Fruit fly (Drosophila melanogaster) Kc167 (cell line): ENCODE results near the gene CG14795.

ENCODE experiments used
- Sin3A ChIP-seq: fragments of >200 bp; optimal IDR thresholded peaks from 2 replicates; lab custom pipeline; 2018; ENCODE audit warnings: missing external identifiers
- h ChIP-seq: fragments of >200 bp; optimal IDR thresholded peaks from 3 replicates; lab custom pipeline; 2018; ENCODE audit warnings: missing external identifiers
- psq ChIP-seq: fragments of >200 bp; optimal IDR thresholded peaks from 2 replicates; lab custom pipeline; 2017; ENCODE audit warnings: missing external identifiers

DNA sequence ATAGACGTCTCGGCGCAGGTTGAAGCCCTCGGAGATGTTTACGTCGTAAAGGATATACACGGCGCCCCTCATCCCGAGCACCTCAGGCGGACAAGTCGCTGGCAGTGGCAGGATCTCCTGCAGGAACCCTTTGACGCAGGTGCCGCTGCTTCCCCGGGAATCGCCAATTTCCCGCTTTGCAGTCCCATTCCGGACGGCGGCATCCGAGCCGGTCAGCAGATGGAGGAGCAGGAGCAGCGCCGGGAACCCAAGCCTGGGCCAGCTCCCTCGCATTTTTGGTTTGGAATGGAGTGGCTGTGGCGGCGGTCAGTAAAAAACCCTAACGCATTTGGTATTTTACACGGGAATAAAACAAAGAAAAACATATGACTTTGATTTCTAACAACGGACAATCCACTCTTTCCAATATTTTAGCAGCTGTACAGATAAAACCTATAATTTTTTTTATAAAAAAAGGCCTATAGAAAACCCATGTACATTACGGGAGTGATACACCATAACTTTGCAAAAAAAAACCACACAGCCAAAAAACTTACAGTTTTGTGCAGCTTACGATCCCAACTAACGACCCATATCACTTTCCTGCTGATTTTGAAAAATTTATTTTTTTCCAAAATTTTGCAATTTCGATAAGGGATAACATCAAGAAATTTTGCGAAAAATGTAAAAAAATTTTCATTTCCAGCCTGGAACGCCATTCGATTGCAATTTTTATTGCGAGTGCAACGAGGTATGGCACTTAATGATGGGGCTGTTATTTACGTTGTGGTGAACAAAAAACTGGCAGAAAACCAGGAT, 46.7 kb downstream of the CG14795 start, which contains the start of the genes O-fut2 and CG14777:
- TF ChIP-seq psq (lab: Kevin White, UChicago) (no peak), h (no peak), Sin3A (lab: Kevin White, UChicago) (no peak)
